Fruit fly (Drosophila melanogaster) whole organism, embryonic: Measurements from ENCODE around the gene CG42335.

Experiments
- Awh ChIP-seq: fragments of 200-800 bp; sonication (Bioruptor generic); IDR thresholded peaks from 2 replicates; pipeline ENCODE4, ENCODE4 v1.3.6; 2022; ENCODE audit warnings: missing biosample characterization, missing genetic modification characterization
- CG18262 ChIP-seq: fragments of 200-800 bp; optimal IDR thresholded peaks from 3 replicates; lab custom pipeline; 2019; ENCODE audit warnings: missing biosample characterization, mild to moderate bottlenecking, missing genetic modification characterization, moderate library complexity
- CG6854 ChIP-seq: fragments of 200-800 bp; sonication (Bioruptor generic); optimal IDR thresholded peaks from 3 replicates; lab custom pipeline; 2017; ENCODE audit warnings: missing biosample characterization, mild to moderate bottlenecking, missing genetic modification characterization
- CG9609 ChIP-seq: fragments of 200-800 bp; sonication (Bioruptor generic); optimal IDR thresholded peaks from 3 replicates; lab custom pipeline; 2016; ENCODE audit warnings: missing biosample characterization, missing genetic modification characterization
- kah ChIP-seq: fragments of 200-800 bp; sonication (Bioruptor generic); optimal IDR thresholded peaks from 2 replicates; lab custom pipeline; 2018; ENCODE audit warnings: missing biosample characterization, mild to moderate bottlenecking, missing genetic modification characterization
- sc ChIP-seq, 3 experiments: fragments of >200 bp in 2 of 3; fragments of 200-800 bp in 1 of 3; sonication (Bioruptor generic) in 1 of 3; optimal IDR thresholded peaks; 2 replicates in 2 of 3; 3 replicates in 1 of 3; lab custom pipeline; 2017; ENCODE audit warnings: mild to moderate bottlenecking in 1 of 3, missing biosample characterization in 1 of 3, missing genetic modification characterization in 1 of 3, missing genetic modification reagents in 1 of 3

- TF ChIP-seq kah (GFP tag; lab: Kevin White, UChicago) (no peak), sc (optimal IDR thresholded peaks at IDR 0.05; lab: Kevin White, UChicago) (no peak), sc (GFP tag; optimal IDR thresholded peaks at IDR 0.05; lab: Kevin White, UChicago) (no peak), Awh (GFP tag; lab: Robert Waterston, UW) (no peak), CG6854 (GFP tag; lab: Kevin White, UChicago) (no peak), CG18262 (tag; lab: Kevin White, UChicago) (no peak), CG9609 (GFP tag; lab: Kevin White, UChicago) (no peak)
Observed at dm6 chr3R:21737264-21737663, 21.3 kb upstream of the CG42335 start, which contains the start of gene CG42870.
